Worm (Caenorhabditis elegans): ENCODE measurements around the gene phy-3.

DNA sequence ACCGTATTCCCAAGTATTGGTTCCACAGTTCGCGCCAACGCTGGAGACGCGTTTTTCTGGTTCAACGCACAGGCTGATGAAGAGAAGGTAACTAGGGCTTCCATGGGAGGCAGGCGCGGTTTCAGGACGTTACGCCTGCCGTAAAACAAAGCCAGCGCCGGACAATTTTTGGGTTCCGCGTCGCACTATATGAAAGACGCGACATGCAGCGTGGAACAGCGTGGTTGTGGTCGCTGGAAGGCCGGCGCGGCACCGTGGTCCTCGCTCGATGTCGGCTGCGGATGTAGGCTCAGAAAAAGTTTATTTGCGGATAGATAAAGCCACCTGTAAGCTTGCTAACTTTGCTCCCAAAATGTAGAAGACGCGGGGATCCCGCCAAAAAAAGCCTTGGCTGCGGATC is 5.5 kb downstream of the phy-3 start:
- TF ChIP-seq him-1 (tag; optimal IDR thresholded peaks at IDR 0.05) (no peak), W03F9.2 (tag; optimal IDR thresholded peaks at IDR 0.05) (no peak), dao-5 (tag; optimal IDR thresholded peaks at IDR 0.05) (no peak)

Data from whole organism, L4/young adult.